Worm (Caenorhabditis elegans): ENCODE results near the gene C39B10.5.

DNA sequence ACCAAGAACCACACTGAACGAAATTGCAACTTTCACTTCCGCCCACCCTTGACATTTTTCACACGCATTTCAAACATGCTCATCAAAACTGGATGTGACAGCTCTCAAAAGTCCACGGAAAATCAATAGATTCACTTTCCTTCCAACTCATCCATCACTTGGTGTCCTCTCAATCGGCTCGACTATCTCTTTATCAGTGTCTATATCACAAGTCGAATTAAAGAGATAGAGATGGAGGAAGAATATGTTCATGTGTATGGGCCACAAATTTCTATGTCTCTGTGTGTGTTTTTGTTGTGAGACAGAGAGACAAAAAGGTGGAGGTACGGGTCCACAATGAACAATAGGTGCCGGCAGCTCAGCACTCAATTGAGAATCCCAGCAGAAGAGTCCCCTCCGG is 36.6 kb upstream of the C39B10.5 start:
- TF ChIP-seq rpc-1 (optimal IDR thresholded peaks at IDR 0.05), result no peak
- no peak for TF ChIP-seq rpc-1 (tag; optimal IDR thresholded peaks at IDR 0.05)
- no peak for TF ChIP-seq dpl-1 (GFP tag; optimal IDR thresholded peaks at IDR 0.05)
- TF ChIP-seq Y67H2A.10 (GFP tag; conservative IDR thresholded peaks at IDR 0.05), result no peak
- no peak for TF ChIP-seq F49E8.2 (tag; optimal IDR thresholded peaks at IDR 0.05; ENCODE audit: insufficient read depth)
- no peak for TF ChIP-seq T26A5.8 (tag; optimal IDR thresholded peaks at IDR 0.05)
- TF ChIP-seq lir-1 (GFP tag; conservative IDR thresholded peaks at IDR 0.05), result no peak

All from whole organism, young adult.